Fruit fly (Drosophila melanogaster) whole organism, embryonic: ENCODE results near the gene Ldaf1.

Experiments used
- Awh ChIP-seq: fragments of 200-800 bp; sonication (Bioruptor generic); IDR thresholded peaks from 2 replicates; pipeline ENCODE4, ENCODE4 v1.3.6; 2022; ENCODE audit warnings: missing biosample characterization, missing genetic modification characterization
- B-H2 ChIP-seq: fragments of 200-800 bp; sonication (Bioruptor generic); optimal IDR thresholded peaks from 2 replicates; lab custom pipeline; 2018; ENCODE audit warnings: missing biosample characterization, mild to moderate bottlenecking, missing genetic modification characterization
- Bgb ChIP-seq: fragments of 200-800 bp; sonication (Bioruptor generic); IDR thresholded peaks from 2 replicates; pipeline ENCODE4 v1.3.6; 2022; ENCODE audit warnings: missing biosample characterization, missing genetic modification characterization; ENCODE audit not compliant: partially characterized antibody
- CG10565 ChIP-seq: fragments of 200-800 bp; sonication (Bioruptor generic); optimal IDR thresholded peaks from 3 replicates; lab custom pipeline; 2016; ENCODE audit warnings: missing biosample characterization, mild to moderate bottlenecking, missing genetic modification characterization
- CG11504 ChIP-seq: fragments of 200-800 bp; sonication (Bioruptor generic); optimal IDR thresholded peaks from 3 replicates; lab custom pipeline; 2019; ENCODE audit warnings: missing biosample characterization, mild to moderate bottlenecking, missing genetic modification characterization, moderate library complexity
- CG12071 ChIP-seq: fragments of 200-800 bp; sonication (Bioruptor generic); optimal IDR thresholded peaks from 3 replicates; lab custom pipeline; 2018; ENCODE audit warnings: missing biosample characterization, mild to moderate bottlenecking, missing genetic modification characterization
- CG1233 ChIP-seq: fragments of 200-800 bp; sonication (Bioruptor generic); optimal IDR thresholded peaks from 4 replicates; lab custom pipeline; 2018; ENCODE audit warnings: missing biosample characterization, mild to moderate bottlenecking, missing genetic modification characterization
- CG14050 ChIP-seq: fragments of 200-800 bp; sonication (Bioruptor generic); IDR thresholded peaks from 3 replicates; pipeline ENCODE4 v1.3.6; 2022; ENCODE audit warnings: missing biosample characterization, missing genetic modification characterization
- CG15011 ChIP-seq: fragments of 200-800 bp; sonication (Bioruptor generic); optimal IDR thresholded peaks from 3 replicates; lab custom pipeline; 2018; ENCODE audit warnings: missing biosample characterization, mild to moderate bottlenecking, missing genetic modification characterization
- CG15479 ChIP-seq: fragments of 200-800 bp; sonication (Bioruptor generic); optimal IDR thresholded peaks from 3 replicates; lab custom pipeline; 2019; ENCODE audit warnings: missing biosample characterization, mild to moderate bottlenecking, missing genetic modification characterization, moderate library complexity
- CG1832 ChIP-seq: fragments of 200-800 bp; sonication (Bioruptor generic); optimal IDR thresholded peaks from 2 replicates; lab custom pipeline; 2017; ENCODE audit warnings: missing biosample characterization, mild to moderate bottlenecking, missing genetic modification characterization, inconsistent platforms
- CG31388 ChIP-seq: fragments of 200-800 bp; sonication (Bioruptor generic); optimal IDR thresholded peaks from 2 replicates; lab custom pipeline; 2016; ENCODE audit warnings: missing biosample characterization, missing genetic modification characterization
- CG4617 ChIP-seq: fragments of 200-800 bp; sonication (Bioruptor generic); optimal IDR thresholded peaks from 3 replicates; lab custom pipeline; 2016; ENCODE audit warnings: missing biosample characterization, missing genetic modification characterization, borderline replicate concordance
- CG7928 ChIP-seq: fragments of 200-800 bp; sonication (Bioruptor generic); optimal IDR thresholded peaks from 2 replicates; lab custom pipeline; 2017; ENCODE audit warnings: missing biosample characterization, mild to moderate bottlenecking, missing genetic modification characterization
- Dip2 ChIP-seq: fragments of 200-800 bp; sonication (Bioruptor generic); IDR thresholded peaks from 2 replicates; pipeline ENCODE4 v1.3.6; 2022; ENCODE audit warnings: missing biosample characterization, missing genetic modification characterization
- Fer2 ChIP-seq: fragments of 200-800 bp; sonication (Bioruptor generic); optimal IDR thresholded peaks from 2 replicates; lab custom pipeline; 2018; ENCODE audit warnings: missing biosample characterization, mild to moderate bottlenecking, missing genetic modification characterization, moderate library complexity
- Hey ChIP-seq: fragments of 200-800 bp; sonication (Bioruptor generic); optimal IDR thresholded peaks from 3 replicates; lab custom pipeline; 2018; ENCODE audit warnings: missing biosample characterization, mild to moderate bottlenecking, missing genetic modification characterization
- Jarid2 ChIP-seq: fragments of 200-800 bp; sonication (Bioruptor generic); optimal IDR thresholded peaks from 3 replicates; lab custom pipeline; 2017; ENCODE audit warnings: mild to moderate bottlenecking, missing biosample characterization, missing genetic modification reagents, missing genetic modification characterization
- Med ChIP-seq: fragments of 200-800 bp; sonication (Bioruptor generic); peaks from one replicate; lab custom pipeline; 2016; ENCODE audit warnings: missing biosample characterization, missing genetic modification characterization, mild to moderate bottlenecking, inconsistent platforms, moderate library complexity
- Mrtf ChIP-seq: fragments of 200-800 bp; sonication (Bioruptor generic); IDR thresholded peaks from 3 replicates; pipeline ENCODE4 v1.3.6; 2022; ENCODE audit warnings: missing biosample characterization, missing genetic modification characterization
- Myb ChIP-seq: fragments of 200-800 bp; sonication (Bioruptor generic); optimal IDR thresholded peaks from 2 replicates; lab custom pipeline; 2016; ENCODE audit warnings: missing biosample characterization, missing genetic modification characterization
- Opbp ChIP-seq: fragments of 200-800 bp; sonication (Bioruptor generic); IDR thresholded peaks from 3 replicates; pipeline ENCODE4 v1.3.6; 2022; ENCODE audit warnings: missing biosample characterization, missing genetic modification characterization; ENCODE audit not compliant: partially characterized antibody
- Optix ChIP-seq: fragments of 200-800 bp; sonication (Bioruptor generic); IDR thresholded peaks from 3 replicates; pipeline ENCODE4 v1.3.6; 2022; ENCODE audit warnings: missing biosample characterization, missing genetic modification characterization
- Poxn ChIP-seq: fragments of 200-800 bp; sonication (Bioruptor generic); IDR thresholded peaks from 2 replicates; pipeline ENCODE4 v1.3.6; 2022; ENCODE audit warnings: missing biosample characterization, missing genetic modification characterization
- Sry-β ChIP-seq: fragments of 200-800 bp; sonication (Bioruptor generic); optimal IDR thresholded peaks from 2 replicates; lab custom pipeline; 2018; ENCODE audit warnings: missing biosample characterization, mild to moderate bottlenecking, missing genetic modification characterization, moderate library complexity
- Xbp1 ChIP-seq: fragments of 200-800 bp; sonication (Bioruptor generic); optimal IDR thresholded peaks from 3 replicates; lab custom pipeline; 2016; ENCODE audit warnings: missing biosample characterization, mild to moderate bottlenecking, missing genetic modification characterization
- Xrp1 ChIP-seq: fragments of 200-800 bp; sonication (Bioruptor generic); IDR thresholded peaks from 2 replicates; pipeline ENCODE4 v1.3.6; 2022; ENCODE audit warnings: missing biosample characterization, missing genetic modification characterization
- aop ChIP-seq: fragments of 200-800 bp; sonication (Bioruptor generic); IDR thresholded peaks from 2 replicates; pipeline ENCODE4 v1.3.6; 2022; ENCODE audit warnings: missing biosample characterization, missing genetic modification characterization
- bigmax ChIP-seq: fragments of 200-800 bp; sonication (Bioruptor generic); optimal IDR thresholded peaks from 2 replicates; lab custom pipeline; 2018; ENCODE audit warnings: missing biosample characterization, mild to moderate bottlenecking, missing genetic modification characterization
- cato ChIP-seq: fragments of 200-800 bp; sonication (Bioruptor generic); optimal IDR thresholded peaks from 2 replicates; lab custom pipeline; 2016; ENCODE audit warnings: missing biosample characterization, missing genetic modification characterization, borderline replicate concordance
- cg ChIP-seq: fragments of 200-800 bp; sonication (Bioruptor generic); optimal IDR thresholded peaks from 3 replicates; lab custom pipeline; 2019; ENCODE audit warnings: missing biosample characterization, mild to moderate bottlenecking, missing genetic modification characterization, moderate library complexity
- disco-r ChIP-seq: fragments of 200-800 bp; sonication (Bioruptor generic); optimal IDR thresholded peaks from 2 replicates; lab custom pipeline; 2016; ENCODE audit warnings: missing biosample characterization, missing genetic modification characterization
- ems ChIP-seq: fragments of 200-800 bp; sonication (Bioruptor generic); optimal IDR thresholded peaks from 3 replicates; lab custom pipeline; 2016; ENCODE audit warnings: missing biosample characterization, missing genetic modification characterization
- ewg ChIP-seq: fragments of 200-800 bp; sonication (Bioruptor generic); optimal IDR thresholded peaks from 3 replicates; lab custom pipeline; 2017; ENCODE audit warnings: mild to moderate bottlenecking, missing biosample characterization, missing genetic modification reagents, missing genetic modification characterization
- hb ChIP-seq: fragments of 200-800 bp; sonication (Bioruptor generic); IDR thresholded peaks from 3 replicates; pipeline ENCODE4 v1.3.6; 2022; ENCODE audit warnings: missing biosample characterization, missing genetic modification characterization; ENCODE audit not compliant: partially characterized antibody
- hbn ChIP-seq: fragments of 200-800 bp; sonication (Bioruptor generic); IDR thresholded peaks from 2 replicates; pipeline ENCODE4 v1.3.6; 2022; ENCODE audit warnings: missing biosample characterization, missing genetic modification characterization; ENCODE audit not compliant: partially characterized antibody
- hth ChIP-seq: fragments of >200 bp; optimal IDR thresholded peaks from 2 replicates; lab custom pipeline; 2017; ENCODE audit warnings: inconsistent platforms
- kah ChIP-seq: fragments of 200-800 bp; sonication (Bioruptor generic); optimal IDR thresholded peaks from 2 replicates; lab custom pipeline; 2018; ENCODE audit warnings: missing biosample characterization, mild to moderate bottlenecking, missing genetic modification characterization
- luna ChIP-seq: fragments of 200-800 bp; sonication (Bioruptor generic); optimal IDR thresholded peaks from 2 replicates; lab custom pipeline; 2016; ENCODE audit warnings: missing biosample characterization, missing genetic modification characterization
- onecut ChIP-seq: fragments of 200-800 bp; sonication (Bioruptor generic); IDR thresholded peaks from 2 replicates; pipeline ENCODE4 v1.3.6; 2022; ENCODE audit warnings: missing biosample characterization, missing genetic modification characterization
- p53 ChIP-seq: fragments of 200-800 bp; sonication (Bioruptor generic); optimal IDR thresholded peaks from 2 replicates; lab custom pipeline; 2016; ENCODE audit warnings: missing biosample characterization, missing genetic modification characterization
- repo ChIP-seq: fragments of 200-800 bp; sonication (Bioruptor generic); optimal IDR thresholded peaks from 2 replicates; lab custom pipeline; 2016; ENCODE audit warnings: missing biosample characterization, missing genetic modification characterization
- sima ChIP-seq: fragments of 200-800 bp; sonication (Bioruptor generic); optimal IDR thresholded peaks from 2 replicates; lab custom pipeline; 2016; ENCODE audit warnings: missing biosample characterization, missing genetic modification characterization
- slou ChIP-seq: fragments of 200-800 bp; sonication (Bioruptor generic); optimal IDR thresholded peaks from 3 replicates; lab custom pipeline; 2016; ENCODE audit warnings: missing biosample characterization, missing genetic modification characterization
- so ChIP-seq: fragments of 200-800 bp; sonication (Bioruptor generic); IDR thresholded peaks from 3 replicates; pipeline ENCODE4 v1.3.6; 2022; ENCODE audit warnings: missing biosample characterization, missing genetic modification characterization
- sug ChIP-seq: fragments of 200-800 bp; optimal IDR thresholded peaks from 2 replicates; lab custom pipeline; 2019; ENCODE audit warnings: missing biosample characterization, mild to moderate bottlenecking, missing genetic modification characterization, moderate library complexity
- tgo ChIP-seq: fragments of 200-800 bp; sonication (Bioruptor generic); IDR thresholded peaks from 3 replicates; pipeline ENCODE4 v1.3.6; 2022; ENCODE audit warnings: missing biosample characterization, missing genetic modification characterization
- unpg ChIP-seq: fragments of 200-800 bp; sonication (Bioruptor generic); optimal IDR thresholded peaks from 3 replicates; lab custom pipeline; 2018; ENCODE audit warnings: missing biosample characterization, mild to moderate bottlenecking, missing genetic modification characterization, moderate library complexity
- vfl ChIP-seq: fragments of 200-800 bp; sonication (Bioruptor generic); optimal IDR thresholded peaks from 2 replicates; lab custom pipeline; 2016; ENCODE audit warnings: missing biosample characterization, missing genetic modification characterization

Gene Ldaf1

dm6 chrX:1941669-1942092 is 40.0 kb upstream of the Ldaf1 start, which contains the start of gene Hr4 (continued):
- no peak for TF ChIP-seq CG15479 (GFP tag; lab: Kevin White, UChicago)
- no peak for TF ChIP-seq CG14050 (GFP tag; lab: Robert Waterston, UW)
- TF ChIP-seq tgo (GFP tag; lab: Robert Waterston, UW) = no peak
- peak; percentile 53 for TF ChIP-seq cg (GFP tag; lab: Kevin White, UChicago)
- TF ChIP-seq repo (GFP tag; lab: Kevin White, UChicago) = no peak
- no peak for TF ChIP-seq Xrp1 (GFP tag; lab: Robert Waterston, UW)
- TF ChIP-seq cato (GFP tag; lab: Kevin White, UChicago) = no peak
- TF ChIP-seq bigmax (GFP tag; lab: Kevin White, UChicago) = no peak
- no peak for TF ChIP-seq disco-r (GFP tag; lab: Kevin White, UChicago)
- no peak for TF ChIP-seq Dip2 (GFP tag; lab: Robert Waterston, UW)
- TF ChIP-seq Opbp (GFP tag; lab: Robert Waterston, UW) = 0 out of 3 replicates have a peak, but pooled peaks have one; percentile 24
- 0 out of 2 replicates have a peak, but pooled peaks have one; percentile 5 for TF ChIP-seq onecut
- no peak for TF ChIP-seq Mrtf (GFP tag; lab: Robert Waterston, UW)
- TF ChIP-seq kah (GFP tag; lab: Kevin White, UChicago) = peak; percentile 66
- TF ChIP-seq so (GFP tag; lab: Robert Waterston, UW) = no peak
- no peak for TF ChIP-seq CG12071
- TF ChIP-seq ewg (GFP tag; lab: Kevin White, UChicago) = no peak
- TF ChIP-seq Med (GFP tag; lab: Kevin White, UChicago) = peak; percentile 67
- TF ChIP-seq Jarid2 (GFP tag; lab: Kevin White, UChicago) = peak; percentile 78
- no peak for TF ChIP-seq slou (GFP tag; lab: Kevin White, UChicago)
- TF ChIP-seq, all 482 proteins: peak for 33

DNA sequence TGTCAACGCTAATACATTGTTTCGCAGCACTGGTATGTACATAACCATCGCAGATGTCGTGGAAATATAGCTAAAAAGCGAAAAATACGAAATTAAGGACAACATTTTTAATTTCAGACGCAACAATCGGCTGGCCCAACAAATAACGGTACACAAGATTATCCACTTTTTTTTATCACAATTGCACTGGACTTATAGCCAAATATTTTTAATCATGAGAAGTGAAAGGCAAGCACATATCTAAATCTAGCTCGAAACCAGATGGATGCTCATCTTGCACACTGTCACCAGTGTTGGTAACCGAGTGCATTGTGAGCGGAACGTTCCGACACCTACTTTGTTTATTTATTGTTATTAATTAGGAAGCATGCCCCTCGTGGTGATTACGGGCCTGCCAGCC is 38.3 kb upstream of the Ldaf1 start, which contains the start of the genes CG3857 and CG3587:
CG3857 (minus strand) TSS at position 21 of the 400 bp plus-strand sequence.
CG3587 (plus strand) TSS at position 288 of the 400 bp plus-strand sequence.
- no peak for TF ChIP-seq hb (GFP tag; lab: Robert Waterston, UW)
- TF ChIP-seq hth (lab: Kevin White, UChicago) = no peak
- TF ChIP-seq CG14050 (GFP tag; lab: Robert Waterston, UW) = peak; percentile 53; the same call in 1 of the 3 replicates
- TF ChIP-seq ems (GFP tag; lab: Kevin White, UChicago) = peak; percentile 38
- TF ChIP-seq Fer2 (tag; lab: Kevin White, UChicago) = peak; percentile 10
- no peak for TF ChIP-seq hbn (GFP tag; lab: Robert Waterston, UW)
- peak; percentile 60; the same call in 1 of the 3 replicates for TF ChIP-seq Optix
- no peak for TF ChIP-seq Awh (GFP tag; lab: Robert Waterston, UW)
- TF ChIP-seq sug (tag; lab: Kevin White, UChicago) = peak; percentile 74
- TF ChIP-seq CG1832 (GFP tag; lab: Kevin White, UChicago) = no peak
- TF ChIP-seq CG4617 (GFP tag; lab: Kevin White, UChicago) = peak; percentile 89
- no peak for TF ChIP-seq aop (GFP tag; lab: Robert Waterston, UW)
- peak; percentile 99 for TF ChIP-seq Sry-β (GFP tag; lab: Kevin White, UChicago)
- TF ChIP-seq unpg (GFP tag; lab: Kevin White, UChicago) = peak; percentile 57
- peak; percentile 79 for TF ChIP-seq vfl (GFP tag; lab: Kevin White, UChicago)
- no peak for TF ChIP-seq sima (GFP tag; lab: Kevin White, UChicago)
- peak; percentile 33 for TF ChIP-seq p53 (GFP tag; lab: Kevin White, UChicago)
- TF ChIP-seq so (GFP tag; lab: Robert Waterston, UW) = no peak; the same call in 2 of the 3 replicates
- peak; percentile 82 for TF ChIP-seq Xbp1 (GFP tag; lab: Kevin White, UChicago)
- TF ChIP-seq CG31388 (GFP tag; lab: Kevin White, UChicago) = peak; percentile 11
- peak; percentile 19 for TF ChIP-seq Hey
- no peak for TF ChIP-seq Bgb (GFP tag; lab: Robert Waterston, UW)
- TF ChIP-seq Myb (GFP tag; lab: Kevin White, UChicago) = peak; percentile 76
- TF ChIP-seq Poxn (GFP tag; lab: Robert Waterston, UW) = 0 out of 2 replicates have a peak, but pooled peaks have one; percentile 28
- TF ChIP-seq CG10565 (GFP tag; lab: Kevin White, UChicago) = no peak
- peak; percentile 37 for TF ChIP-seq CG7928 (GFP tag; lab: Kevin White, UChicago)
- TF ChIP-seq luna (GFP tag; lab: Kevin White, UChicago) = no peak
- TF ChIP-seq B-H2 (GFP tag; lab: Kevin White, UChicago) = peak; percentile 44
- peak; percentile 50 for TF ChIP-seq CG1233 (GFP tag; lab: Kevin White, UChicago)
- peak; percentile 28 for TF ChIP-seq CG15011 (GFP tag; lab: Kevin White, UChicago)
- peak; percentile 64 for TF ChIP-seq CG11504 (tag; lab: Kevin White, UChicago)
